Worm (Caenorhabditis elegans) whole organism, L1 larva: ENCODE measurements around the gene C33D9.8.
A peak's percentile ranks its signal among the peaks of the same experiment; 100 is the strongest.

Source experiments
- C04F5.9 ChIP-seq: sonication (generic microtip); optimal IDR thresholded peaks from 2 replicates; lab custom pipeline; 2016; ENCODE audit warnings: missing genetic modification characterization, missing compliant biosample characterization
- Y116A8C.19 ChIP-seq: sonication (generic microtip); optimal IDR thresholded peaks from 2 replicates; lab custom pipeline; 2016; ENCODE audit warnings: missing compliant biosample characterization, missing genetic modification characterization, borderline replicate concordance
- aly-2 ChIP-seq: fragments of 150-350 bp; optimal IDR thresholded peaks from 2 replicates; lab custom pipeline; 2014; ENCODE audit warnings: missing biosample characterization, missing genetic modification characterization
- blmp-1 ChIP-seq: fragments of 150-350 bp; optimal IDR thresholded peaks from 2 replicates; lab custom pipeline; 2014; ENCODE audit warnings: missing biosample characterization, missing genetic modification characterization
- ces-1 ChIP-seq: fragments of 150-350 bp; optimal IDR thresholded peaks from 2 replicates; lab custom pipeline; 2014; ENCODE audit warnings: missing biosample characterization, missing genetic modification reagents, missing genetic modification characterization
- efl-1 ChIP-seq, 4 experiments: fragments of 150-350 bp; optimal IDR thresholded peaks in 3 of 4; peaks in 1 of 4; 1 replicate in 1 of 4; 2 replicates in 3 of 4; lab custom pipeline; 2014; ENCODE audit warnings: missing biosample characterization in 2 of 4, missing genetic modification characterization in 2 of 4, missing genetic modification reagents in 2 of 4
- efl-3 ChIP-seq: fragments of 200-800 bp; sonication (Bioruptor generic); optimal IDR thresholded peaks from 2 replicates; lab custom pipeline; 2018; ENCODE audit warnings: mild to moderate bottlenecking, missing genetic modification characterization, missing compliant biosample characterization
- egl-13 ChIP-seq: sonication (generic microtip); optimal IDR thresholded peaks from 2 replicates; lab custom pipeline; 2016; ENCODE audit warnings: missing genotype, missing genetic modification reagents, missing genetic modification characterization, missing compliant biosample characterization
- ets-5 ChIP-seq: fragments of 200-800 bp; sonication (Bioruptor generic); IDR thresholded peaks from 2 replicates; pipeline ENCODE4 v1.3.6; 2022; ENCODE audit warnings: missing genetic modification characterization, missing compliant biosample characterization
- fkh-10 ChIP-seq: sonication (generic microtip); optimal IDR thresholded peaks from 2 replicates; lab custom pipeline; 2017; ENCODE audit warnings: missing biosample characterization, missing genetic modification reagents, missing genetic modification characterization
- fkh-4 ChIP-seq: sonication (generic microtip); optimal IDR thresholded peaks from 2 replicates; lab custom pipeline; 2016; ENCODE audit warnings: missing compliant biosample characterization, missing genetic modification characterization, borderline replicate concordance
- fkh-8 ChIP-seq: sonication (generic microtip); optimal IDR thresholded peaks from 2 replicates; lab custom pipeline; 2016; ENCODE audit warnings: mild to moderate bottlenecking, missing genetic modification characterization, missing compliant biosample characterization
- fos-1 ChIP-seq: fragments of 150-350 bp; optimal IDR thresholded peaks from 2 replicates; lab custom pipeline; 2014; ENCODE audit warnings: missing biosample characterization, missing genetic modification characterization
- hlh-4 ChIP-seq: sonication (generic microtip); optimal IDR thresholded peaks from 2 replicates; lab custom pipeline; 2016; ENCODE audit warnings: mild to moderate bottlenecking, missing genetic modification characterization, missing compliant biosample characterization
- hpl-2 ChIP-seq: fragments of 150-350 bp; optimal IDR thresholded peaks from 2 replicates; lab custom pipeline; 2014; ENCODE audit warnings: missing biosample characterization, missing genetic modification reagents, missing genetic modification characterization
- irx-1 ChIP-seq: sonication (generic microtip); optimal IDR thresholded peaks from 2 replicates; lab custom pipeline; 2016; ENCODE audit warnings: missing genetic modification characterization, missing compliant biosample characterization
- isw-1 ChIP-seq: fragments of 200-800 bp; sonication (Bioruptor generic); IDR thresholded peaks from 2 replicates; pipeline ENCODE4 v1.3.6; 2022; ENCODE audit warnings: missing genetic modification characterization, missing compliant biosample characterization
- jun-1 ChIP-seq: fragments of 150-350 bp; optimal IDR thresholded peaks from 2 replicates; lab custom pipeline; 2014; ENCODE audit warnings: missing biosample characterization, missing genetic modification reagents, missing genetic modification characterization
- lin-14 ChIP-seq: fragments of 200-800 bp; sonication (Bioruptor generic); optimal IDR thresholded peaks from 2 replicates; lab custom pipeline; 2018; ENCODE audit warnings: mild to moderate bottlenecking, missing genetic modification characterization, moderate library complexity, missing compliant biosample characterization
- lin-15B ChIP-seq: fragments of 150-350 bp; sonication (generic microtip); optimal IDR thresholded peaks from 3 replicates; lab custom pipeline; 2014; ENCODE audit warnings: missing biosample characterization, missing genetic modification characterization
- lin-35 ChIP-seq, 2 experiments: fragments of 150-350 bp; optimal IDR thresholded peaks; 2 replicates each; lab custom pipeline; 2014; ENCODE audit warnings: missing biosample characterization in 2 of 2, missing genetic modification characterization in 2 of 2, missing genetic modification reagents in 2 of 2
- lin-39 ChIP-seq: fragments of 150-350 bp; optimal IDR thresholded peaks from 2 replicates; lab custom pipeline; 2014; ENCODE audit warnings: missing biosample characterization, missing genetic modification reagents, missing genetic modification characterization
- lir-3 ChIP-seq: sonication (generic microtip); optimal IDR thresholded peaks from 2 replicates; lab custom pipeline; 2016; ENCODE audit warnings: mild to moderate bottlenecking, missing genetic modification characterization, moderate library complexity, missing compliant biosample characterization; ENCODE audit not compliant: poor library complexity
- lsy-2 ChIP-seq, 2 experiments: fragments of 150-350 bp; optimal IDR thresholded peaks; 2 replicates each; lab custom pipeline; 2014; ENCODE audit warnings: missing biosample characterization in 2 of 2, missing genetic modification characterization in 2 of 2
- nhr-19 ChIP-seq: fragments of 200-800 bp; sonication (Bioruptor generic); conservative IDR thresholded peaks from 2 replicates; pipeline ENCODE4 v1.3.6; 2022; ENCODE audit warnings: missing genetic modification characterization, missing compliant biosample characterization
- nhr-20 ChIP-seq: sonication (generic microtip); optimal IDR thresholded peaks from 2 replicates; lab custom pipeline; 2016; ENCODE audit warnings: mild to moderate bottlenecking, missing genetic modification characterization, missing compliant biosample characterization
- nhr-237 ChIP-seq: fragments of 150-350 bp; optimal IDR thresholded peaks from 2 replicates; lab custom pipeline; 2014; ENCODE audit warnings: missing biosample characterization, missing genetic modification characterization
- nhr-47 ChIP-seq: sonication (generic microtip); optimal IDR thresholded peaks from 2 replicates; lab custom pipeline; 2016; ENCODE audit warnings: mild to moderate bottlenecking, missing genetic modification characterization, moderate library complexity, missing compliant biosample characterization
- nhr-76 ChIP-seq: sonication (generic microtip); optimal IDR thresholded peaks from 2 replicates; lab custom pipeline; 2017; ENCODE audit warnings: missing biosample characterization, missing genetic modification characterization
- nhr-90 ChIP-seq: sonication (generic microtip); optimal IDR thresholded peaks from 2 replicates; lab custom pipeline; 2016; ENCODE audit warnings: mild to moderate bottlenecking, missing genetic modification characterization, missing compliant biosample characterization; ENCODE audit not compliant: poor library complexity
- pax-3 ChIP-seq: fragments of 200-800 bp; sonication (Bioruptor generic); optimal IDR thresholded peaks from 2 replicates; lab custom pipeline; 2018; ENCODE audit warnings: mild to moderate bottlenecking, missing genetic modification characterization, moderate library complexity, missing compliant biosample characterization
- snpc-4 ChIP-seq: fragments of 150-350 bp; optimal IDR thresholded peaks from 2 replicates; lab custom pipeline; 2014; ENCODE audit warnings: missing biosample characterization, missing genetic modification characterization
- sox-4 ChIP-seq: sonication (generic microtip); optimal IDR thresholded peaks from 2 replicates; lab custom pipeline; 2016; ENCODE audit warnings: missing genetic modification characterization, missing compliant biosample characterization
- swsn-7 ChIP-seq: sonication (generic microtip); optimal IDR thresholded peaks from 2 replicates; lab custom pipeline; 2016; ENCODE audit warnings: missing genetic modification characterization, missing compliant biosample characterization
- tbx-2 ChIP-seq: sonication (generic microtip); optimal IDR thresholded peaks from 2 replicates; lab custom pipeline; 2016; ENCODE audit warnings: missing genetic modification characterization, missing compliant biosample characterization
- unc-130 ChIP-seq: fragments of 150-350 bp; optimal IDR thresholded peaks from 2 replicates; lab custom pipeline; 2017; ENCODE audit warnings: missing biosample characterization, missing genetic modification characterization, inconsistent platforms
- vab-15 ChIP-seq: sonication (generic microtip); optimal IDR thresholded peaks from 2 replicates; lab custom pipeline; 2017; ENCODE audit warnings: missing genotype, mild to moderate bottlenecking, missing genetic modification characterization, missing compliant biosample characterization
- xbp-1 ChIP-seq: sonication (generic microtip); optimal IDR thresholded peaks from 2 replicates; lab custom pipeline; 2016; ENCODE audit warnings: missing genetic modification characterization, missing compliant biosample characterization
- zag-1 ChIP-seq: fragments of 150-350 bp; optimal IDR thresholded peaks from 2 replicates; lab custom pipeline; 2014; ENCODE audit warnings: missing biosample characterization, missing genetic modification characterization
- zip-4 ChIP-seq: fragments of 200-800 bp; sonication (Bioruptor generic); optimal IDR thresholded peaks from 2 replicates; lab custom pipeline; 2018; ENCODE audit warnings: mild to moderate bottlenecking, missing genetic modification characterization, moderate library complexity, missing compliant biosample characterization
- ztf-11 ChIP-seq, 2 experiments: sonication (generic microtip); optimal IDR thresholded peaks; 2 replicates each; lab custom pipeline; 2016 to 2017; ENCODE audit warnings: missing genetic modification characterization in 2 of 2, missing biosample characterization in 1 of 2, missing compliant biosample characterization in 1 of 2
- ztf-4 ChIP-seq: fragments of 150-350 bp; optimal IDR thresholded peaks from 2 replicates; lab custom pipeline; 2014; ENCODE audit warnings: missing biosample characterization, missing genetic modification characterization

Gene C33D9.8

DNA sequence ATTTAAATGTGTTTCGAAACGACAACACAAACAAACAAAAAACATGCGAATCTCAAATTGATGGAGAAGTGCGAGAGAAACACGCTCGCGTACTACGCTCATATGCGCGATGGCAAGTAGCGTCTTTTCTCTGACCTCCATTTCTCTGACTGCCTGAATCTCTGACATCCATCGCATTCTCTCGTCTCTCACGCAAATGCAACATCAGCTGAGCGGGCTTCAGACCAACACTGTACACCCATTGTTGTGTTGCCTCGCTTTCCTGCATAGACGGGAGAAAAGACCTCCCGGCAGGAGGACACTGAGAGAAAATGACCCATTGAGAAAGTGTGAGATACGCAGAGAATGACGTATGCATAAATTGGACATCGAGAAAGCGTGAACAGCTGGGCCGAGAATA is 4.4 kb downstream of the C33D9.8 start (continued):
- TF ChIP-seq ztf-4 (peak; percentile 47), nhr-90 (tag; lab: Kevin White, UChicago) (peak; percentile 63), nhr-237 (tag; lab: Kevin White, UChicago) (peak; percentile 32), snpc-4 (peak; percentile 23), jun-1 (tag; lab: Kevin White, UChicago) (peak; percentile 75), nhr-47 (tag; lab: Kevin White, UChicago) (peak; percentile 68), lin-15B (no peak), hlh-4 (tag; lab: Kevin White, UChicago) (no peak), hpl-2 (peak; percentile 46), nhr-19 (GFP tag; lab: Robert Waterston, UW) (peak; percentile 62), ztf-11 (tag; optimal IDR thresholded peaks at IDR 0.05; lab: Kevin White, UChicago) (peak in 1 of 2 experiments; percentile 31)

DNA sequence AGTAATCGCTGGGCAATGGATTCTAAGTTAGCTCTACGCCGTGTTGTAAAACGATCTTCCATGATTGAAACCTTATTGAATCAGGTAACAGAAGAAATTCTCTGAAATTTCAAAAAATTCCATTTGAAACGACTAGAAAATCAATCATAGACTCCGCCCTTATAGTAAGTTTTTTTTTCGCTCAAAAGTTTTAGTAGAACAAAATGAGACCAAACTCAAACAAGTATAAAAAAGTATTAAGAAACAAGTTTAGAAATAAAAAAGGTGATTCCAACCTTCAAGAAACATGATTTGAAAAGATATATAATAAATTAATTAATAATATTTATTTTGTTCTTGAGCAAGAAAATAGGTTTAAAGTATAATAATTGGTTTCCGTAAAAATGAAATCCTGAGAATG is 8.5 kb downstream of the C33D9.8 start, which contains the start of gene C33D9.6:
C33D9.6 (minus strand) TSS at position 101 of the 400 bp plus-strand sequence.
- TF ChIP-seq zip-4 = no peak
- TF ChIP-seq ztf-11 (tag; optimal IDR thresholded peaks at IDR 0.05; lab: Kevin White, UChicago) = no peak
- no peak for TF ChIP-seq snpc-4
- TF ChIP-seq ces-1 = no peak
- TF ChIP-seq fkh-8 = no peak
- no peak for TF ChIP-seq irx-1 (tag; lab: Kevin White, UChicago)
- no peak for TF ChIP-seq lir-3 (tag; lab: Kevin White, UChicago)
- TF ChIP-seq nhr-20 (tag; lab: Kevin White, UChicago) = no peak
- no peak for TF ChIP-seq pax-3 (tag; lab: Kevin White, UChicago)
- TF ChIP-seq nhr-76 = no peak

DNA sequence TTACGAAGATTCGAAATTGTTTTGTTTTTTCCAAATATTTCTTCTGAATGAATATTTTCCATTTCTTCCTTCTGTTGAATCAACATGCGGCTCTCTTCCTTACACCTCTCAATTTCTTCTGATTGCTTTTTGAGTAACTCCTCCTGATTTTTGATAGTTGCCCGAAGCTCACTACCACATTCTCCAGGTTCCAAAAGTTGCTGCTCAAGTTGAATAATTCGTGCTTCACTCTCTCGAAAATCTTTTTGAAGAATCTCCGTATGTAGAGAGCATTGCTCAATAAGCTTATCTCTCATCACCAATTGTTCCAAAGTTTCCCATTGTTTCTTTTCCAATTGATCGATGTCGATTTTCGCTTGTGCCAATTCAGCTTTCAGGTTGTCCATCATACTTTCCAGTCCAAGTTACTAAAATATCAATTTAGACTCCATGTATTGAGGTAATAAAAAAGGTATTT is 13.7 kb downstream of the C33D9.8 start, which contains the start of gene F20C5.6:
F20C5.6 (minus strand) TSS at position 407 of the 457 bp plus-strand sequence.
- TF ChIP-seq lin-35 (GFP tag; optimal IDR thresholded peaks at IDR 0.05; lab: Kevin White, UChicago) (no peak), efl-1 (optimal IDR thresholded peaks at IDR 0.05; lab: Kevin White, UChicago) (no peak), efl-1 (GFP tag; optimal IDR thresholded peaks at IDR 0.05 in 1 of 2; lab: Kevin White, UChicago) (peak in 1 of 2 experiments; percentile 26), nhr-47 (tag; lab: Kevin White, UChicago) (no peak), fkh-4 (tag; lab: Kevin White, UChicago) (no peak), sox-4 (tag; lab: Kevin White, UChicago) (no peak)
- TF ChIP-seq, all 84 proteins: peak for 1

DNA sequence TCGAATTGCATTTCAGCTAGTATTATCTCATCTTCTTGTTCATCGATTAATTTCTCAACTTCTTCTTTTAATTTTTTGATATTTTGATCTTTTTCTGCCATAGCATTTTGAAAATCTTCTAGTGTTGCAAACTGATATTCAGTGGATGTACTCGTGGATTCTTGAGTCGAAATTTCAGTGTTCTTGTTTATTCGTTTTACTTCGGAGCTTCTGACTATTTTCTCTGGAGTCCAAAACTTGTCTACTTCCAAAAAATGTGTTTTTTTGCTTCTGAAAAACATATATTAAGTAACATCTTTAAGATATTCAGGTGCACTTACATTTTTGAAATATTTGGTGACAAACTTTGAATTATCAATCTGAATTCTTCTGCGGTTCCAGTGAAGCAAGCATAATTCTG is 17.0 kb downstream of the C33D9.8 start, which contains the start of gene F20C5.5:
F20C5.5 (minus strand) TSS at position 101 of the 400 bp plus-strand sequence.
- TF ChIP-seq lin-14 (GFP tag; lab: Kevin White, UChicago) (no peak), jun-1 (tag; lab: Kevin White, UChicago) (no peak), ets-5 (GFP tag; lab: Robert Waterston, UW) (no peak), Y116A8C.19 (no peak), unc-130 (tag; lab: Kevin White, UChicago) (no peak), nhr-47 (tag; lab: Kevin White, UChicago) (no peak)
- TF ChIP-seq, all 84 proteins: peak for 0

DNA sequence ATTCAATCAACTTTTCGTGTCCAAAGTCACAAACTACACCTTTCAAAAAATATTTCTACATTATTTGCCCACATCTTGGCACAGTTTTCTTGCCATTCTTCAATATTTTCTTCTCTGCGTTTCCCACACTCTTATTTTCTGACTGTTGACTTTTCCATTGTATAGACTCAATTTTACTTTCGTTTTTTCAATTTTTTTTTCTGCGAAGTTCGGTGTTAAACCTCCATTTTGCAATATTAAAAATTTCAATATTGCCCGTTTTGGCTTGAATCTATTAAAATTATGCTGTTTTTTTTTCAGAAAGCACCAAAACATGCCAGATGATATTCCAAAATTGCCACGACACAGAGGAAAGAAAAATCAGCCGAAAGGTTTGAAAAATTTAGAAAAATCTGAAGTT is 22.0 kb downstream of the C33D9.8 start, which contains the start of gene cdc-50.B:
cdc-50.B (plus strand) TSS at position 301 of the 400 bp plus-strand sequence.
- TF ChIP-seq blmp-1 (tag; lab: Kevin White, UChicago) = peak; percentile 18
- no peak for TF ChIP-seq zag-1

DNA sequence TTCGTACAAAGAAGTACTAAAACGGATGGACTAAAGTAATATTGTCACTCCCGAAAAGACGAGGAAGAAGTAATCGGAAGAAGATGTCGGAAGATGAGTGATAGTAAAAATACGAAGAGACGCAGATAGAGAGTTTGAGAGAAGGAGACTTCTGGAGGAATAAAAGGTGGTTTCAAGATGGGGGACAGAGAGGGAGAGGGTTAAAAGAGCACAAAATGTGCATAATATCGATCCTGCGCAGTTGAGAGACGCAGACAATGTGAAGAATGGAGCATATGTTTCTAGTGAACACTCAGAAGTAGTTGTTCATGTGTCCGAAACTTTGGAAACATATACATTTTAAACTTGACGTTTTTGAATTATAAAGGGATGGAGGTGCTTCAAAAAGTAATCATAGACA is 24.1 kb downstream of the C33D9.8 start:
- TF ChIP-seq C04F5.9 (tag; lab: Kevin White, UChicago) (no peak), fkh-10 (peak; percentile 84), fos-1 (tag; lab: Kevin White, UChicago) (peak; percentile 5), efl-3 (GFP tag; lab: Kevin White, UChicago) (no peak), egl-13 (peak; percentile 46), tbx-2 (tag; lab: Kevin White, UChicago) (peak; percentile 41), swsn-7 (tag; lab: Kevin White, UChicago) (peak; percentile 49), lsy-2 (tag; optimal IDR thresholded peaks at IDR 0.05; lab: Kevin White, UChicago) (peak; percentile 21 to 43), ztf-11 (tag; optimal IDR thresholded peaks at IDR 0.05; lab: Kevin White, UChicago) (no peak), lin-39 (tag; lab: Kevin White, UChicago) (no peak), nhr-47 (tag; lab: Kevin White, UChicago) (peak; percentile 45), vab-15 (tag; lab: Kevin White, UChicago) (no peak), fkh-4 (tag; lab: Kevin White, UChicago) (peak; percentile 65), aly-2 (no peak), nhr-20 (tag; lab: Kevin White, UChicago) (no peak), isw-1 (GFP tag; lab: Robert Waterston, UW) (peak; percentile 35), xbp-1 (tag; lab: Kevin White, UChicago) (peak; percentile 14), zip-4 (no peak)
